Worm (Caenorhabditis elegans): ENCODE data around the gene F31D5.6.

F31D5.6 gene

ce11 chrII:4235959-4236358, 26.5 kb downstream of the F31D5.6 start, which contains the start of gene fbxc-43 (continued):
- no peak for TF ChIP-seq nhr-120 (GFP tag; IDR thresholded peaks at IDR 0.05)

- TF ChIP-seq F23B12.7 (tag; optimal IDR thresholded peaks at IDR 0.05; ENCODE audit: insufficient read depth) = peak; percentile 24
- TF ChIP-seq nhr-120 (GFP tag; IDR thresholded peaks at IDR 0.05) = no peak
- no peak for TF ChIP-seq zfh-2 (GFP tag; conservative IDR thresholded peaks at IDR 0.05)
- TF ChIP-seq lsl-1 (GFP tag; optimal IDR thresholded peaks at IDR 0.05) = peak; percentile 96
- no peak for TF ChIP-seq snpc-4 (GFP tag; optimal IDR thresholded peaks at IDR 0.05)
- peak in 2 of 4 experiments; percentile 4 to 57 for TF ChIP-seq snpc-4 (tag; optimal IDR thresholded peaks at IDR 0.05)
- no peak for TF ChIP-seq zim-3 (tag; optimal IDR thresholded peaks at IDR 0.05)
- TF ChIP-seq hsf-1 (GFP tag; IDR thresholded peaks at IDR 0.05) = no peak
- TF ChIP-seq mcd-1 (GFP tag; IDR thresholded peaks at IDR 0.05) = peak; percentile 52; the same call in 1 of the 2 replicates
- TF ChIP-seq lin-35 (GFP tag; optimal IDR thresholded peaks at IDR 0.05) = no peak
- no peak for TF ChIP-seq die-1 (tag; optimal IDR thresholded peaks at IDR 0.05)
- TF ChIP-seq efl-1 (GFP tag; optimal IDR thresholded peaks at IDR 0.05) = peak; percentile 5
- no peak for TF ChIP-seq attf-6 (GFP tag; IDR thresholded peaks at IDR 0.05)
- TF ChIP-seq rec-8 (tag; optimal IDR thresholded peaks at IDR 0.05) = peak in 1 of 2 experiments; percentile 6
- no peak for TF ChIP-seq F22D6.2 (tag; optimal IDR thresholded peaks at IDR 0.05)
- no peak for TF ChIP-seq mxl-1 (tag; optimal IDR thresholded peaks at IDR 0.05)
- TF ChIP-seq let-526 (GFP tag; IDR thresholded peaks at IDR 0.05) = no peak
- TF ChIP-seq fkh-3 (tag; optimal IDR thresholded peaks at IDR 0.05) = no peak
- no peak; the same call in 1 of the 2 replicates for TF ChIP-seq ekl-4 (GFP tag; IDR thresholded peaks at IDR 0.05)
- TF ChIP-seq egl-44 (GFP tag; IDR thresholded peaks at IDR 0.05) = no peak
- TF ChIP-seq hlh-26 (GFP tag; conservative IDR thresholded peaks at IDR 0.05) = no peak
- TF ChIP-seq dox-1 (GFP tag; IDR thresholded peaks at IDR 0.05) = no peak
- TF ChIP-seq ztf-18 (tag; optimal IDR thresholded peaks at IDR 0.05) = no peak
- TF ChIP-seq unc-130 (GFP tag; optimal IDR thresholded peaks at IDR 0.05) = peak; percentile 31
- TF ChIP-seq nhr-179 (tag; optimal IDR thresholded peaks at IDR 0.05) = no peak
- no peak for TF ChIP-seq Y95B8A.8 (GFP tag; IDR thresholded peaks at IDR 0.05)
- TF ChIP-seq aptf-2 (GFP tag; conservative IDR thresholded peaks at IDR 0.05) = no peak
- no peak for TF ChIP-seq ztf-25 (GFP tag; IDR thresholded peaks at IDR 0.05)
- no peak for TF ChIP-seq hrde-1 (tag; optimal IDR thresholded peaks at IDR 0.05; ENCODE audit: borderline replicate concordance)
- TF ChIP-seq B0336.3 (GFP tag; IDR thresholded peaks at IDR 0.05) = peak; percentile 49; the same call in 1 of the 2 replicates
- peak; percentile 56; the same call in 1 of the 2 replicates for TF ChIP-seq D2030.7 (GFP tag; IDR thresholded peaks at IDR 0.05)
- TF ChIP-seq chd-7 (tag; optimal IDR thresholded peaks at IDR 0.05) = no peak
- TF ChIP-seq Y53F4B.3 (GFP tag; IDR thresholded peaks at IDR 0.05) = no peak
- TF ChIP-seq ceh-58 (GFP tag; IDR thresholded peaks at IDR 0.05) = no peak
- no peak for TF ChIP-seq F37B4.10 (GFP tag; IDR thresholded peaks at IDR 0.05)
- no peak for TF ChIP-seq nhr-27 (tag; optimal IDR thresholded peaks at IDR 0.05)
- TF ChIP-seq dpff-1 (tag; optimal IDR thresholded peaks at IDR 0.05) = no peak
- no peak for TF ChIP-seq ztf-6 (GFP tag; IDR thresholded peaks at IDR 0.05)
- no peak for TF ChIP-seq ceh-27 (GFP tag; optimal IDR thresholded peaks at IDR 0.05)
- no peak for TF ChIP-seq Y53G8AR.9 (GFP tag; conservative IDR thresholded peaks at IDR 0.05)
- no peak for TF ChIP-seq madf-3 (GFP tag; IDR thresholded peaks at IDR 0.05)
- 0 out of 2 replicates have a peak, but pooled peaks have one; percentile 40 for TF ChIP-seq pbrm-1 (GFP tag; IDR thresholded peaks at IDR 0.05)
- TF ChIP-seq F57A8.1 (GFP tag; optimal IDR thresholded peaks at IDR 0.05) = no peak
- TF ChIP-seq bed-2 (GFP tag; IDR thresholded peaks at IDR 0.05) = no peak
- TF ChIP-seq F57C9.4 (tag; optimal IDR thresholded peaks at IDR 0.05) = no peak
- peak; percentile 59; the same call in 1 of the 2 replicates for TF ChIP-seq ceh-91 (GFP tag; IDR thresholded peaks at IDR 0.05)
- TF ChIP-seq sptf-2 (GFP tag; optimal IDR thresholded peaks at IDR 0.05) = no peak
These were observed 28.3 kb downstream of the F31D5.6 start, which contains the start of the genes fbxc-44 and C16A11.2 for ce11 chrII:4237701-4238214. Gene fbxc-44, minus strand, starts transcription at chrII:4237751. Gene C16A11.2, plus strand, starts transcription at chrII:4238203.

Measured in whole organism, young adult.